Fruit fly (Drosophila melanogaster): ENCODE results near the gene CG14011.

DNA sequence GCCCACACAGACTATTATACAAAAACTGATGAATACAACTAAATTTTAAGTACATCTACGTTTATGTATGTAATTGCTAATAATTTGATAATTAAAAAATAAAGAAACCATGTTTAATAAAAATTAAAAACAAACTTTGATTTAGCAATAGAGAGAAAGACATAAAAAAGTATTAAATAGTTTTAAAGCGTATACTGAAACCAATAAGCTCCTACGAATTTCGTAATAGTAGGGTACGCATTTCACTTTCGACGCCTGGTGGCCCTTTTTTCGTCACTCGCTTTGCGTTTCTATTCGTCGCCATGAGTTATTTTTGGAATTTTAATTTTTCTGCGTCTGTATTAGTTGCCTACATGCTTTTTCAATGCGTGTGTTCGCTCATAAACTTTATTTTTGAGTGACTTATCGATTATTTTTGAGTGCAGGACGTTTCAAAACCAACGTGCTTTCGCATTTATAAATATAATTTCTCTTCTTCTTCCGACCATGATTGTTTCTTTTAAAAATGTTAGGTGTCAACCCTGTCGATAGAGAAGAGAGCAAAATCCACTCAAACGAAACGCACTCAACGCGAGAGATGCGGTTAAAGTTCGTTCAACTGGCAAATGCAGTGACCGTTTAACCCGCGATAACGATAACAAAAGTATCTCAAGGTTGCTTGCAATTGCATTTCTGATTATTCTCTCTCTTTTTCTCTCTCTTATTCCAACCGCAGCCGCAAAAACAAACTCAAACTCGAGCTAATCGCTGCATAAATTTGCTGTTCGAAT, 34.2 kb downstream of the CG14011 start, which contains the start of gene Oscillin:
- peak; percentile 74 for TF ChIP-seq Hsf (GFP tag; optimal IDR thresholded peaks at IDR 0.05)
- peak; percentile 74 for TF ChIP-seq al (GFP tag; IDR thresholded peaks at IDR 0.05)
- peak; percentile 93 for TF ChIP-seq CG7745 (tag; optimal IDR thresholded peaks at IDR 0.05)
- peak; percentile 91 for TF ChIP-seq Sox102F (GFP tag; optimal IDR thresholded peaks at IDR 0.05)
